Fruit fly (Drosophila melanogaster): ENCODE measurements around the gene CG11755.

Gene CG11755

dm6 chr3R:8676560-8677000 is at the start of gene CG11755, which contains the start of the genes Unc50 and CG8043:
Gene CG11755 (plus strand): TSS chr3R:8676915.
Gene Unc50 (minus strand): TSS chr3R:8676613.
Gene CG8043 (plus strand): TSS chr3R:8676915.
- TF ChIP-seq CkIIα-i1 (GFP tag; IDR thresholded peaks at IDR 0.05) (no peak), CG10147 (GFP tag; optimal IDR thresholded peaks at IDR 0.05) (peak; percentile 81), CG11247 (GFP tag; IDR thresholded peaks at IDR 0.05) (peak; percentile 57; the same call in 1 of the 2 replicates), ara (GFP tag; IDR thresholded peaks at IDR 0.05) (0 out of 2 replicates have a peak, but pooled peaks have one; percentile 33), maf-S (GFP tag; optimal IDR thresholded peaks at IDR 0.05) (peak; percentile 72), CG6654 (GFP tag; optimal IDR thresholded peaks at IDR 0.05) (peak; percentile 10), grn (GFP tag; optimal IDR thresholded peaks at IDR 0.05) (peak; percentile 100), CG11695 (GFP tag; IDR thresholded peaks at IDR 0.05) (peak; percentile 77; the same call in 2 of the 3 replicates), slou (GFP tag; optimal IDR thresholded peaks at IDR 0.05) (peak; percentile 78), YL-1 (GFP tag; optimal IDR thresholded peaks at IDR 0.05) (peak; percentile 71), CG15601 (tag; optimal IDR thresholded peaks at IDR 0.05) (peak; percentile 74), gcm (GFP tag; optimal IDR thresholded peaks at IDR 0.05) (peak; percentile 73), CG4404 (GFP tag; IDR thresholded peaks at IDR 0.05) (peak; percentile 78), ab (GFP tag; optimal IDR thresholded peaks at IDR 0.05) (no peak), gem (tag; optimal IDR thresholded peaks at IDR 0.05) (peak; percentile 87), croc (GFP tag; conservative IDR thresholded peaks at IDR 0.05) (peak; percentile 50; the same call in 2 of the 3 replicates), vnd (GFP tag; IDR thresholded peaks at IDR 0.05; ENCODE audit: partially characterized antibody) (peak; percentile 98), hkb (optimal IDR thresholded peaks at IDR 0.05) (peak; percentile 86), hkb (GFP tag; IDR thresholded peaks at IDR 0.05) (peak; percentile 72), CG7786 (GFP tag; optimal IDR thresholded peaks at IDR 0.05) (peak; percentile 60), CG8944 (GFP tag; optimal IDR thresholded peaks at IDR 0.05) (peak; percentile 51), Bteb2 (GFP tag; optimal IDR thresholded peaks at IDR 0.05) (peak; percentile 53), tna (GFP tag; IDR thresholded peaks at IDR 0.05; ENCODE audit: partially characterized antibody) (peak; percentile 84; the same call in 1 of the 2 replicates), HHEX (GFP tag; optimal IDR thresholded peaks at IDR 0.05) (peak; percentile 56), CG1792 (GFP tag; optimal IDR thresholded peaks at IDR 0.05) (no peak), bigmax (GFP tag; optimal IDR thresholded peaks at IDR 0.05) (no peak), en (GFP tag; optimal IDR thresholded peaks at IDR 0.05) (peak; percentile 8), Gsc (GFP tag; IDR thresholded peaks at IDR 0.05) (no peak), CG14050 (GFP tag; IDR thresholded peaks at IDR 0.05) (peak; percentile 25; the same call in 1 of the 3 replicates), caup (GFP tag; optimal IDR thresholded peaks at IDR 0.05; ENCODE audit: severe bottlenecking) (peak; percentile 52), B-H2 (GFP tag; optimal IDR thresholded peaks at IDR 0.05) (peak; percentile 80), CG2202 (tag; optimal IDR thresholded peaks at IDR 0.05) (peak; percentile 32), CG31224 (GFP tag; IDR thresholded peaks at IDR 0.05) (peak; percentile 43), crc (GFP tag; optimal IDR thresholded peaks at IDR 0.05) (peak; percentile 19), row (GFP tag; IDR thresholded peaks at IDR 0.05) (peak; percentile 99), BEAF-32 (GFP tag; optimal IDR thresholded peaks at IDR 0.05) (peak; percentile 98), CG11398 (GFP tag; optimal IDR thresholded peaks at IDR 0.05) (no peak), CG9876 (GFP tag; optimal IDR thresholded peaks at IDR 0.05) (peak; percentile 50), Sox102F (GFP tag; optimal IDR thresholded peaks at IDR 0.05) (peak; percentile 67), CG4424 (GFP tag; optimal IDR thresholded peaks at IDR 0.05) (peak; percentile 78), sd (tag; optimal IDR thresholded peaks at IDR 0.05) (no peak), vfl (GFP tag; optimal IDR thresholded peaks at IDR 0.05) (peak; percentile 78), amos (GFP tag; IDR thresholded peaks at IDR 0.05; ENCODE audit: partially characterized antibody) (peak; percentile 93), CG7987 (GFP tag; optimal IDR thresholded peaks at IDR 0.05) (peak; percentile 39), CG30020 (tag; optimal IDR thresholded peaks at IDR 0.05) (peak; percentile 74), CG18011 (GFP tag; optimal IDR thresholded peaks at IDR 0.05) (peak; percentile 70), CG1602 (GFP tag; optimal IDR thresholded peaks at IDR 0.05) (peak; percentile 75), pros (GFP tag; optimal IDR thresholded peaks at IDR 0.05) (peak; percentile 42), pnt (GFP tag; optimal IDR thresholded peaks at IDR 0.05) (peak; percentile 52), CG17568 (GFP tag; optimal IDR thresholded peaks at IDR 0.05) (peak; percentile 31)

All from whole organism, embryonic.